Fruit fly (Drosophila melanogaster) whole organism, embryonic: ENCODE results near the gene HP1c.
A peak's percentile ranks its signal among the peaks of the same experiment; 100 is the strongest.

Experiments used
- Aef1 ChIP-seq: fragments of 200-800 bp; sonication (Bioruptor generic); IDR thresholded peaks from 3 replicates; pipeline ENCODE4 v1.3.6; 2022; ENCODE audit warnings: missing biosample characterization, missing genetic modification characterization
- B-H2 ChIP-seq: fragments of 200-800 bp; sonication (Bioruptor generic); optimal IDR thresholded peaks from 2 replicates; lab custom pipeline; 2018; ENCODE audit warnings: missing biosample characterization, mild to moderate bottlenecking, missing genetic modification characterization
- CG10462 ChIP-seq: fragments of 200-800 bp; sonication (Bioruptor generic); optimal IDR thresholded peaks from 2 replicates; lab custom pipeline; 2016; ENCODE audit warnings: missing biosample characterization, missing genetic modification characterization
- CG10543 ChIP-seq: fragments of 200-800 bp; sonication (Bioruptor generic); optimal IDR thresholded peaks from 3 replicates; lab custom pipeline; 2017; ENCODE audit warnings: missing biosample characterization, mild to moderate bottlenecking, missing genetic modification characterization, moderate library complexity
- CG11247 ChIP-seq: fragments of 200-800 bp; sonication (Bioruptor generic); IDR thresholded peaks from 2 replicates; pipeline ENCODE4 v1.3.6; 2022; ENCODE audit warnings: missing biosample characterization, missing genetic modification characterization
- CG1233 ChIP-seq: fragments of 200-800 bp; sonication (Bioruptor generic); optimal IDR thresholded peaks from 4 replicates; lab custom pipeline; 2018; ENCODE audit warnings: missing biosample characterization, mild to moderate bottlenecking, missing genetic modification characterization
- CG12659 ChIP-seq: fragments of 200-800 bp; sonication (Bioruptor generic); optimal IDR thresholded peaks from 3 replicates; lab custom pipeline; 2017; ENCODE audit warnings: mild to moderate bottlenecking, missing biosample characterization, missing genetic modification reagents, missing genetic modification characterization
- CG14050 ChIP-seq: fragments of 200-800 bp; sonication (Bioruptor generic); IDR thresholded peaks from 3 replicates; pipeline ENCODE4 v1.3.6; 2022; ENCODE audit warnings: missing biosample characterization, missing genetic modification characterization
- CG14710 ChIP-seq: fragments of 200-800 bp; sonication (Bioruptor generic); optimal IDR thresholded peaks from 3 replicates; lab custom pipeline; 2019; ENCODE audit warnings: missing biosample characterization, mild to moderate bottlenecking, missing genetic modification characterization, moderate library complexity
- CG1603 ChIP-seq: fragments of 200-800 bp; sonication (Bioruptor generic); optimal IDR thresholded peaks from 2 replicates; lab custom pipeline; 2019; ENCODE audit warnings: missing biosample characterization, mild to moderate bottlenecking, missing genetic modification characterization, moderate library complexity
- CG17186 ChIP-seq: fragments of 200-800 bp; sonication (Bioruptor generic); optimal IDR thresholded peaks from 3 replicates; lab custom pipeline; 2017; ENCODE audit warnings: missing biosample characterization, missing genetic modification reagents, missing genetic modification characterization
- CG17829 ChIP-seq: fragments of 200-800 bp; optimal IDR thresholded peaks from 2 replicates; lab custom pipeline; 2019; ENCODE audit warnings: missing biosample characterization, mild to moderate bottlenecking, missing genetic modification characterization, moderate library complexity
- CG2116 ChIP-seq: fragments of 200-800 bp; sonication (Bioruptor generic); optimal IDR thresholded peaks from 3 replicates; lab custom pipeline; 2018; ENCODE audit warnings: missing biosample characterization, mild to moderate bottlenecking, missing genetic modification characterization
- CG30020 ChIP-seq: fragments of 200-800 bp; optimal IDR thresholded peaks from 2 replicates; lab custom pipeline; 2019; ENCODE audit warnings: missing biosample characterization, mild to moderate bottlenecking, missing genetic modification characterization, moderate library complexity
- CG31365 ChIP-seq: fragments of 200-800 bp; sonication (Bioruptor generic); optimal IDR thresholded peaks from 2 replicates; lab custom pipeline; 2018; ENCODE audit warnings: missing biosample characterization, mild to moderate bottlenecking, missing genetic modification characterization
- CG31388 ChIP-seq: fragments of 200-800 bp; sonication (Bioruptor generic); optimal IDR thresholded peaks from 2 replicates; lab custom pipeline; 2016; ENCODE audit warnings: missing biosample characterization, missing genetic modification characterization
- CG34422 ChIP-seq: fragments of 200-800 bp; sonication (Bioruptor generic); IDR thresholded peaks from 3 replicates; pipeline ENCODE4 v1.3.6; 2022; ENCODE audit warnings: missing biosample characterization, missing genetic modification characterization
- CG3847 ChIP-seq: fragments of 200-800 bp; sonication (Bioruptor generic); IDR thresholded peaks from 2 replicates; pipeline ENCODE4 v1.3.6; 2022; ENCODE audit warnings: missing biosample characterization, missing genetic modification characterization
- CG3995 ChIP-seq: fragments of 200-800 bp; sonication (Bioruptor generic); optimal IDR thresholded peaks from 3 replicates; lab custom pipeline; 2016; ENCODE audit warnings: missing biosample characterization, missing genetic modification characterization
- CG4707 ChIP-seq: fragments of 200-800 bp; sonication (Bioruptor generic); optimal IDR thresholded peaks from 2 replicates; lab custom pipeline; 2018; ENCODE audit warnings: missing biosample characterization, mild to moderate bottlenecking, missing genetic modification characterization, moderate library complexity
- CG6689 ChIP-seq: fragments of 200-800 bp; sonication (Bioruptor generic); IDR thresholded peaks from 2 replicates; pipeline ENCODE4 v1.3.6; 2022; ENCODE audit warnings: missing biosample characterization, missing genetic modification characterization
- CG6791 ChIP-seq: fragments of 200-800 bp; sonication (Bioruptor generic); IDR thresholded peaks from 3 replicates; pipeline ENCODE4 v1.3.6; 2022; ENCODE audit warnings: missing biosample characterization, missing genetic modification characterization; ENCODE audit not compliant: partially characterized antibody
- CG9797 ChIP-seq: fragments of 200-800 bp; sonication (Bioruptor generic); optimal IDR thresholded peaks from 3 replicates; lab custom pipeline; 2018; ENCODE audit warnings: missing biosample characterization, mild to moderate bottlenecking, missing genetic modification characterization
- CG9876 ChIP-seq: fragments of 200-800 bp; sonication (Bioruptor generic); optimal IDR thresholded peaks from 2 replicates; lab custom pipeline; 2016; ENCODE audit warnings: missing biosample characterization, missing genetic modification characterization
- CHES-1-like ChIP-seq: fragments of 200-800 bp; sonication (Bioruptor generic); optimal IDR thresholded peaks from 2 replicates; lab custom pipeline; 2016; ENCODE audit warnings: missing biosample characterization, missing genetic modification characterization
- CTCF ChIP-seq: fragments of 200-800 bp; sonication (Bioruptor generic); optimal IDR thresholded peaks from 2 replicates; lab custom pipeline; 2017; ENCODE audit warnings: missing biosample characterization, mild to moderate bottlenecking, missing genetic modification characterization, moderate library complexity
- Dip3 ChIP-seq: fragments of 200-800 bp; sonication (Bioruptor generic); optimal IDR thresholded peaks from 3 replicates; lab custom pipeline; 2016; ENCODE audit warnings: missing biosample characterization, missing genetic modification characterization
- Doc2 ChIP-seq: fragments of 200-800 bp; sonication (Bioruptor generic); IDR thresholded peaks from 2 replicates; pipeline ENCODE4 v1.3.6; 2022; ENCODE audit warnings: missing biosample characterization, missing genetic modification characterization
- ERR ChIP-seq: fragments of 200-800 bp; sonication (Bioruptor generic); optimal IDR thresholded peaks from 2 replicates; lab custom pipeline; 2016; ENCODE audit warnings: missing biosample characterization, missing genetic modification characterization
- Lpt ChIP-seq: fragments of >200 bp; optimal IDR thresholded peaks from 2 replicates; lab custom pipeline; 2018; ENCODE audit warnings: missing biosample characterization, missing genetic modification characterization
- MBD-R2 ChIP-seq: fragments of 200-800 bp; sonication (Bioruptor generic); IDR thresholded peaks from 2 replicates; pipeline ENCODE4 v1.3.6; 2022; ENCODE audit warnings: missing biosample characterization, missing genetic modification characterization
- MESR4 ChIP-seq: fragments of 200-800 bp; sonication (Bioruptor generic); optimal IDR thresholded peaks from 2 replicates; lab custom pipeline; 2018; ENCODE audit warnings: missing biosample characterization, mild to moderate bottlenecking, missing genetic modification characterization, moderate library complexity
- Scr ChIP-seq: fragments of 200-800 bp; sonication (Bioruptor generic); IDR thresholded peaks from 2 replicates; pipeline ENCODE4 v1.3.6; 2022; ENCODE audit warnings: missing biosample characterization, missing genetic modification characterization; ENCODE audit not compliant: partially characterized antibody
- Sox100B ChIP-seq: fragments of 200-800 bp; sonication (Bioruptor generic); optimal IDR thresholded peaks from 3 replicates; lab custom pipeline; 2018; ENCODE audit warnings: missing biosample characterization, mild to moderate bottlenecking, missing genetic modification characterization
- Sry-δ ChIP-seq: fragments of 200-800 bp; sonication (Bioruptor generic); optimal IDR thresholded peaks from 2 replicates; lab custom pipeline; 2016; ENCODE audit warnings: missing biosample characterization, missing genetic modification characterization
- al ChIP-seq: fragments of 200-800 bp; sonication (Bioruptor generic); IDR thresholded peaks from 2 replicates; pipeline ENCODE4 v1.3.6; 2022; ENCODE audit warnings: missing biosample characterization, missing genetic modification characterization
- bigmax ChIP-seq: fragments of 200-800 bp; sonication (Bioruptor generic); optimal IDR thresholded peaks from 2 replicates; lab custom pipeline; 2018; ENCODE audit warnings: missing biosample characterization, mild to moderate bottlenecking, missing genetic modification characterization
- ci ChIP-seq: fragments of 200-800 bp; sonication (Bioruptor generic); IDR thresholded peaks from 3 replicates; pipeline ENCODE4 v1.3.6; 2022; ENCODE audit warnings: missing biosample characterization, missing genetic modification characterization
- crp ChIP-seq, 2 experiments: fragments of 200-800 bp; sonication (Bioruptor generic); optimal IDR thresholded peaks; 2 replicates in 1 of 2; 3 replicates in 1 of 2; lab custom pipeline; 2017; ENCODE audit warnings: missing biosample characterization in 2 of 2, missing genetic modification characterization in 2 of 2, mild to moderate bottlenecking in 1 of 2, moderate library complexity in 1 of 2
- danr ChIP-seq: fragments of 200-800 bp; sonication (Bioruptor generic); IDR thresholded peaks from 2 replicates; pipeline ENCODE4 v1.3.6; 2022; ENCODE audit warnings: missing biosample characterization, missing genetic modification characterization
- grau ChIP-seq: fragments of 200-800 bp; optimal IDR thresholded peaks from 3 replicates; lab custom pipeline; 2019; ENCODE audit warnings: missing biosample characterization, mild to moderate bottlenecking, missing genetic modification characterization, moderate library complexity
- kay ChIP-seq: fragments of 200-800 bp; sonication (Bioruptor generic); optimal IDR thresholded peaks from 2 replicates; lab custom pipeline; 2016; ENCODE audit warnings: missing biosample characterization, missing genetic modification characterization
- ken ChIP-seq: fragments of 200-800 bp; sonication (Bioruptor generic); IDR thresholded peaks from 3 replicates; pipeline ENCODE4 v1.3.6; 2022; ENCODE audit warnings: missing biosample characterization, missing genetic modification characterization
- mld ChIP-seq: fragments of 200-800 bp; sonication (Bioruptor generic); IDR thresholded peaks from 3 replicates; pipeline ENCODE4 v1.3.6; 2022; ENCODE audit warnings: missing biosample characterization, missing genetic modification characterization; ENCODE audit not compliant: partially characterized antibody
- pzg ChIP-seq: fragments of 200-800 bp; sonication (Bioruptor generic); optimal IDR thresholded peaks from 3 replicates; lab custom pipeline; 2018; ENCODE audit warnings: missing biosample characterization, mild to moderate bottlenecking, missing genetic modification characterization, moderate library complexity
- row ChIP-seq: fragments of 200-800 bp; sonication (Bioruptor generic); IDR thresholded peaks from 3 replicates; pipeline ENCODE4 v1.3.6; 2022; ENCODE audit warnings: missing biosample characterization, missing genetic modification characterization
- sc ChIP-seq, 3 experiments: fragments of >200 bp in 2 of 3; fragments of 200-800 bp in 1 of 3; sonication (Bioruptor generic) in 1 of 3; optimal IDR thresholded peaks; 2 replicates in 2 of 3; 3 replicates in 1 of 3; lab custom pipeline; 2017; ENCODE audit warnings: mild to moderate bottlenecking in 1 of 3, missing biosample characterization in 1 of 3, missing genetic modification characterization in 1 of 3, missing genetic modification reagents in 1 of 3
- schlank ChIP-seq: fragments of 200-800 bp; sonication (Bioruptor generic); optimal IDR thresholded peaks from 2 replicates; lab custom pipeline; 2018; ENCODE audit warnings: missing biosample characterization, mild to moderate bottlenecking, missing genetic modification characterization
- so ChIP-seq: fragments of 200-800 bp; sonication (Bioruptor generic); IDR thresholded peaks from 3 replicates; pipeline ENCODE4 v1.3.6; 2022; ENCODE audit warnings: missing biosample characterization, missing genetic modification characterization
- stwl ChIP-seq: fragments of 200-800 bp; sonication (Bioruptor generic); optimal IDR thresholded peaks from 3 replicates; lab custom pipeline; 2018; ENCODE audit warnings: missing biosample characterization, mild to moderate bottlenecking, missing genetic modification characterization, moderate library complexity
- zen2 ChIP-seq: fragments of 200-800 bp; sonication (Bioruptor generic); IDR thresholded peaks from 3 replicates; pipeline ENCODE4 v1.3.6; 2022; ENCODE audit warnings: missing biosample characterization, missing genetic modification characterization; ENCODE audit not compliant: partially characterized antibody

Gene HP1c

DNA sequence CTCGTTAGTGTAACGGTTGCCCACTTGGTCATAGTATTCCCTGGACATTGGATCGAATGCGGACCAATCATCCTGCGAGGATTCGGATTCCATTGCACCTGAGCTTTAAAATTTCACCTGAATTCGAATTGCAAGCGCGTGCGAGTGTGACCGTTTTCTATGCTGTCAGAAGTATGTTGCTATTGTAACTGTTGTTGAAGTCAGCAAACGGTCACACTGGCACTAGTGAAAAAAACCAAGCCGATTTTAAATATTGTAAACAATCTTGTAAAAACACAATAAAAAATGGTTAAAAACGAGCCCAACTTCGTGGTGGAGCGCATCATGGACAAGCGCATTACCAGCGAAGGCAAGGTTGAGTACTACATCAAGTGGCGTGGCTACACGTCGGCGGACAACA lies at the start of gene HP1c, which contains the start of gene vret:
TSS of gene HP1c (plus strand) at position 189 of the 400 bp plus-strand sequence.
TSS of gene vret (minus strand) at position 150 of the 400 bp plus-strand sequence.
- no peak for TF ChIP-seq CG31388 (GFP tag; lab: Kevin White, UChicago)
- peak; percentile 24 for TF ChIP-seq Sry-δ (GFP tag; lab: Kevin White, UChicago)
- TF ChIP-seq CG4707 (GFP tag; lab: Kevin White, UChicago) = no peak
- TF ChIP-seq CG3847 (GFP tag; lab: Robert Waterston, UW) = peak; percentile 59
- no peak for TF ChIP-seq CG10543 (GFP tag; lab: Kevin White, UChicago)
- TF ChIP-seq CHES-1-like (GFP tag; lab: Kevin White, UChicago) = peak; percentile 5
- TF ChIP-seq CTCF = peak; percentile 42
- TF ChIP-seq CG34422 (GFP tag; lab: Robert Waterston, UW) = peak; percentile 31; the same call in 1 of the 3 replicates
- no peak for TF ChIP-seq Sox100B (GFP tag; lab: Kevin White, UChicago)
- TF ChIP-seq crp (GFP tag; optimal IDR thresholded peaks at IDR 0.05; lab: Kevin White, UChicago) = peak in 1 of 2 experiments; percentile 52
- TF ChIP-seq al = no peak
- TF ChIP-seq CG6791 (GFP tag; lab: Robert Waterston, UW) = peak; percentile 42; the same call in 1 of the 3 replicates
- TF ChIP-seq CG3995 (GFP tag; lab: Kevin White, UChicago) = peak; percentile 47
- TF ChIP-seq CG10462 (GFP tag; lab: Kevin White, UChicago) = no peak
- TF ChIP-seq Lpt = no peak
- no peak for TF ChIP-seq Doc2 (GFP tag; lab: Robert Waterston, UW)
- TF ChIP-seq danr (GFP tag; lab: Robert Waterston, UW) = no peak
- TF ChIP-seq MESR4 (GFP tag; lab: Kevin White, UChicago) = peak; percentile 84
- TF ChIP-seq so = no peak
- TF ChIP-seq grau = no peak
- peak; percentile 43 for TF ChIP-seq CG2116
- no peak for TF ChIP-seq CG31365 (tag; lab: Kevin White, UChicago)
- peak; percentile 97 for TF ChIP-seq CG1603
- no peak for TF ChIP-seq B-H2 (GFP tag; lab: Kevin White, UChicago)
- no peak for TF ChIP-seq ci (GFP tag; lab: Robert Waterston, UW)
- TF ChIP-seq mld (GFP tag; lab: Robert Waterston, UW) = no peak
- no peak for TF ChIP-seq sc (optimal IDR thresholded peaks at IDR 0.05; lab: Kevin White, UChicago)
- TF ChIP-seq sc (GFP tag; optimal IDR thresholded peaks at IDR 0.05; lab: Kevin White, UChicago) = no peak
- TF ChIP-seq pzg (GFP tag; lab: Kevin White, UChicago) = peak; percentile 78
- no peak for TF ChIP-seq ken (GFP tag; lab: Robert Waterston, UW)
- TF ChIP-seq CG17829 (tag; lab: Kevin White, UChicago) = no peak
- TF ChIP-seq CG9876 = no peak
- no peak for TF ChIP-seq zen2
- no peak for TF ChIP-seq bigmax (GFP tag; lab: Kevin White, UChicago)
- peak; percentile 38; the same call in 1 of the 2 replicates for TF ChIP-seq Scr (GFP tag; lab: Robert Waterston, UW)
- no peak for TF ChIP-seq kay (GFP tag; lab: Kevin White, UChicago)
- peak; percentile 95 for TF ChIP-seq MBD-R2
- TF ChIP-seq CG6689 (GFP tag; lab: Robert Waterston, UW) = no peak
- TF ChIP-seq CG14710 (tag; lab: Kevin White, UChicago) = peak; percentile 95
- no peak for TF ChIP-seq ERR (GFP tag; lab: Kevin White, UChicago)
- no peak for TF ChIP-seq Dip3
- no peak for TF ChIP-seq CG1233 (GFP tag; lab: Kevin White, UChicago)
- TF ChIP-seq CG9797 (GFP tag; lab: Kevin White, UChicago) = peak; percentile 85
- TF ChIP-seq CG17186 (GFP tag; lab: Kevin White, UChicago) = peak; percentile 50
- peak; percentile 40 for TF ChIP-seq CG12659
- no peak for TF ChIP-seq row (GFP tag; lab: Robert Waterston, UW)
- TF ChIP-seq stwl (tag; lab: Kevin White, UChicago) = peak; percentile 69
- TF ChIP-seq CG14050 (GFP tag; lab: Robert Waterston, UW) = no peak
- no peak for TF ChIP-seq schlank
- TF ChIP-seq CG11247 (GFP tag; lab: Robert Waterston, UW) = no peak
- peak; percentile 17 for TF ChIP-seq CG30020 (tag; lab: Kevin White, UChicago)
- TF ChIP-seq Aef1 (GFP tag; lab: Robert Waterston, UW) = peak; percentile 68
